Worm (Caenorhabditis elegans) whole organism, L4 larva: ENCODE data around the gene T04C12.7.

Experiments
- aly-2 ChIP-seq: sonication (generic microtip); optimal IDR thresholded peaks from 2 replicates; lab custom pipeline; 2018; ENCODE audit warnings: missing biosample characterization, missing genetic modification characterization
- ama-1 ChIP-seq: fragments of 150-350 bp; optimal IDR thresholded peaks from 2 replicates; lab custom pipeline; 2014; ENCODE audit warnings: inconsistent platforms, mixed read lengths
- fos-1 ChIP-seq: fragments of 150-350 bp; optimal IDR thresholded peaks from 2 replicates; lab custom pipeline; 2014; ENCODE audit warnings: missing biosample characterization, missing genetic modification characterization
- lin-39 ChIP-seq: fragments of 150-350 bp; optimal IDR thresholded peaks from 2 replicates; lab custom pipeline; 2014; ENCODE audit warnings: missing biosample characterization, missing genetic modification reagents, missing genetic modification characterization
- mdt-29 ChIP-seq: fragments of 200-800 bp; sonication (Bioruptor generic); IDR thresholded peaks from 2 replicates; pipeline ENCODE4 v1.3.6; 2022; ENCODE audit warnings: missing genetic modification reagents, missing genetic modification characterization, missing compliant biosample characterization
- nhr-237 ChIP-seq: sonication (generic microtip); optimal IDR thresholded peaks from 2 replicates; lab custom pipeline; 2017; ENCODE audit warnings: missing biosample characterization, missing genetic modification characterization
- nhr-41 ChIP-seq: fragments of 200-800 bp; sonication (Bioruptor generic); IDR thresholded peaks from 2 replicates; pipeline ENCODE4 v1.3.6; 2022; ENCODE audit warnings: missing genetic modification reagents, missing genetic modification characterization, missing compliant biosample characterization
- pha-4 ChIP-seq, 2 experiments: fragments of 150-350 bp in 1 of 2; fragments of 200-800 bp in 1 of 2; sonication (Bioruptor generic) in 1 of 2; IDR thresholded peaks in 1 of 2; optimal IDR thresholded peaks in 1 of 2; 2 replicates each; pipeline versions ENCODE4 v1.3.6 to Lab custom; 2014 to 2022; ENCODE audit warnings: missing genetic modification characterization in 2 of 2, missing genetic modification reagents in 2 of 2, missing biosample characterization in 1 of 2, missing compliant biosample characterization in 1 of 2
- pqm-1 ChIP-seq: sonication (generic microtip); optimal IDR thresholded peaks from 2 replicates; lab custom pipeline; 2017; ENCODE audit warnings: missing biosample characterization, missing genetic modification characterization
- snpc-4 ChIP-seq: fragments of 150-350 bp; optimal IDR thresholded peaks from 2 replicates; lab custom pipeline; 2014; ENCODE audit warnings: missing biosample characterization, missing genetic modification characterization
- tra-1 ChIP-seq: fragments of 200-800 bp; sonication (Bioruptor generic); IDR thresholded peaks from 2 replicates; pipeline ENCODE4 v1.3.6; 2022; ENCODE audit warnings: missing genetic modification reagents, missing genetic modification characterization, missing compliant biosample characterization
- unc-62 ChIP-seq, 3 experiments: fragments of 150-350 bp in 1 of 3; sonication (generic microtip); optimal IDR thresholded peaks in 2 of 3; peaks in 1 of 3; 1 replicate in 1 of 3; 2 replicates in 2 of 3; lab custom pipeline; 2014 to 2017; ENCODE audit warnings: missing biosample characterization in 3 of 3, missing genetic modification characterization in 3 of 3, missing genetic modification reagents in 3 of 3, missing genotype in 1 of 3

- TF ChIP-seq pha-4 (GFP tag; IDR thresholded peaks at IDR 0.05; lab: Robert Waterston, UW) (no peak), pha-4 (tag; optimal IDR thresholded peaks at IDR 0.05; lab: Kevin White, UChicago) (no peak), aly-2 (tag; lab: Kevin White, UChicago) (no peak), ama-1 (lab: Kevin White, UChicago) (no peak), snpc-4 (no peak), fos-1 (tag; lab: Kevin White, UChicago) (no peak), nhr-41 (GFP tag; lab: Robert Waterston, UW) (no peak), nhr-237 (tag; lab: Kevin White, UChicago) (no peak), tra-1 (GFP tag; lab: Robert Waterston, UW) (no peak), unc-62 (GFP tag; optimal IDR thresholded peaks at IDR 0.05 in 1 of 2; lab: Kevin White, UChicago) (no peak), unc-62 (tag; optimal IDR thresholded peaks at IDR 0.05; lab: Kevin White, UChicago) (no peak), lin-39 (tag; lab: Kevin White, UChicago) (no peak), mdt-29 (GFP tag; lab: Robert Waterston, UW) (no peak), pqm-1 (no peak)
Observed at ce11 chrV:11076028-11076402, 22.1 kb downstream of the T04C12.7 start.
